Worm (Caenorhabditis elegans): ENCODE results near the gene Y54G9A.5.
A peak's percentile ranks its signal among the peaks of the same experiment; 100 is the strongest.

ce11 chrII:13694712-13695111 is 28.1 kb upstream of the Y54G9A.5 start, which contains the start of gene rpoa-1:
- no peak for TF ChIP-seq snpc-4 (tag; optimal IDR thresholded peaks at IDR 0.05)
- TF ChIP-seq tbx-2 (tag; optimal IDR thresholded peaks at IDR 0.05), result no peak
- TF ChIP-seq ceh-82 (tag; optimal IDR thresholded peaks at IDR 0.05), result no peak
- no peak for TF ChIP-seq aly-2 (tag; optimal IDR thresholded peaks at IDR 0.05)
- TF ChIP-seq egl-5 (tag; optimal IDR thresholded peaks at IDR 0.05), result no peak
- no peak for TF ChIP-seq unc-62 (GFP tag; optimal IDR thresholded peaks at IDR 0.05)
- no peak for TF ChIP-seq eor-1 (tag; optimal IDR thresholded peaks at IDR 0.05)
- TF ChIP-seq unc-39 (tag; optimal IDR thresholded peaks at IDR 0.05), result no peak
- no peak for TF ChIP-seq egl-27 (tag; optimal IDR thresholded peaks at IDR 0.05)
- TF ChIP-seq lin-39 (tag; optimal IDR thresholded peaks at IDR 0.05), result no peak
- no peak for TF ChIP-seq pqm-1 (tag; optimal IDR thresholded peaks at IDR 0.05)
- TF ChIP-seq fos-1 (tag; optimal IDR thresholded peaks at IDR 0.05), result no peak
- no peak for TF ChIP-seq elt-1 (tag; optimal IDR thresholded peaks at IDR 0.05)
- peak; percentile 2 for TF ChIP-seq lin-15B (tag; optimal IDR thresholded peaks at IDR 0.05)

Measured in whole organism, L3 larva.